Fruit fly (Drosophila melanogaster): Measurements from ENCODE around the gene Acp33A.

Acp33A gene

dm6 chr2L:11591578-11591977, at the start of gene Acp33A:
Acp33A (minus strand) TSS chr2L:11591678.
- TF ChIP-seq CTCF (optimal IDR thresholded peaks at IDR 0.05) (no peak), CG8478 (optimal IDR thresholded peaks at IDR 0.05) (no peak)

dm6 chr2L:11628292-11628691, 36.8 kb upstream of the Acp33A start:
- TF ChIP-seq CG8478 (optimal IDR thresholded peaks at IDR 0.05): no peak
- no peak for TF ChIP-seq CTCF (optimal IDR thresholded peaks at IDR 0.05)

- TF ChIP-seq CTCF (optimal IDR thresholded peaks at IDR 0.05): peak; percentile 50 to 54
- TF ChIP-seq CG8478 (optimal IDR thresholded peaks at IDR 0.05): no peak
Measured at dm6 chr2L:11624190-11624589, 32.7 kb upstream of the Acp33A start.

dm6 chr2L:11611672-11612071, 20.2 kb upstream of the Acp33A start, which contains the start of gene spag4:
spag4 (minus strand) TSS chr2L:11611772.
- no peak for TF ChIP-seq CG8478 (optimal IDR thresholded peaks at IDR 0.05)
- TF ChIP-seq CTCF (optimal IDR thresholded peaks at IDR 0.05): no peak

- TF ChIP-seq CG8478 (optimal IDR thresholded peaks at IDR 0.05): no peak
- TF ChIP-seq CTCF (optimal IDR thresholded peaks at IDR 0.05): no peak
Measured at dm6 chr2L:11589064-11589463, 2.4 kb downstream of the Acp33A start.

- TF ChIP-seq CG8478 (optimal IDR thresholded peaks at IDR 0.05) (no peak), CTCF (optimal IDR thresholded peaks at IDR 0.05) (no peak)
Measured at dm6 chr2L:11586733-11587132, 4.7 kb downstream of the Acp33A start, which contains the start of gene Mst33A. Mst33A (minus strand) TSS chr2L:11586833.

- TF ChIP-seq CG8478 (optimal IDR thresholded peaks at IDR 0.05) (no peak), CTCF (optimal IDR thresholded peaks at IDR 0.05) (no peak)
Measured at dm6 chr2L:11581617-11582254, 9.7 kb downstream of the Acp33A start, which contains the start of gene kek2. kek2 (plus strand) TSS chr2L:11581937.

- TF ChIP-seq CTCF (optimal IDR thresholded peaks at IDR 0.05) (no peak), CG8478 (optimal IDR thresholded peaks at IDR 0.05) (no peak)
Measured at dm6 chr2L:11553825-11554224, 37.7 kb downstream of the Acp33A start.
